Worm (Caenorhabditis elegans): Measurements from ENCODE around the gene rig-4.

The rig-4 gene

ce11 chrIV:8034182-8034581, 30.3 kb upstream of the rig-4 start:
- TF ChIP-seq flh-1 (GFP tag; optimal IDR thresholded peaks at IDR 0.05) (no peak), sem-2 (GFP tag; optimal IDR thresholded peaks at IDR 0.05) (no peak), mep-1 (tag; optimal IDR thresholded peaks at IDR 0.05) (no peak), nhr-76 (tag; optimal IDR thresholded peaks at IDR 0.05) (no peak), nhr-12 (tag; optimal IDR thresholded peaks at IDR 0.05) (no peak), unc-39 (tag; optimal IDR thresholded peaks at IDR 0.05) (no peak), lin-13 (tag; optimal IDR thresholded peaks at IDR 0.05) (no peak), mab-5 (tag; optimal IDR thresholded peaks at IDR 0.05) (no peak), ceh-39 (tag; optimal IDR thresholded peaks at IDR 0.05) (no peak), M03D4.4 (tag; optimal IDR thresholded peaks at IDR 0.05) (no peak), unc-62 (GFP tag; optimal IDR thresholded peaks at IDR 0.05) (no peak), zip-8 (tag; optimal IDR thresholded peaks at IDR 0.05) (no peak)

DNA sequence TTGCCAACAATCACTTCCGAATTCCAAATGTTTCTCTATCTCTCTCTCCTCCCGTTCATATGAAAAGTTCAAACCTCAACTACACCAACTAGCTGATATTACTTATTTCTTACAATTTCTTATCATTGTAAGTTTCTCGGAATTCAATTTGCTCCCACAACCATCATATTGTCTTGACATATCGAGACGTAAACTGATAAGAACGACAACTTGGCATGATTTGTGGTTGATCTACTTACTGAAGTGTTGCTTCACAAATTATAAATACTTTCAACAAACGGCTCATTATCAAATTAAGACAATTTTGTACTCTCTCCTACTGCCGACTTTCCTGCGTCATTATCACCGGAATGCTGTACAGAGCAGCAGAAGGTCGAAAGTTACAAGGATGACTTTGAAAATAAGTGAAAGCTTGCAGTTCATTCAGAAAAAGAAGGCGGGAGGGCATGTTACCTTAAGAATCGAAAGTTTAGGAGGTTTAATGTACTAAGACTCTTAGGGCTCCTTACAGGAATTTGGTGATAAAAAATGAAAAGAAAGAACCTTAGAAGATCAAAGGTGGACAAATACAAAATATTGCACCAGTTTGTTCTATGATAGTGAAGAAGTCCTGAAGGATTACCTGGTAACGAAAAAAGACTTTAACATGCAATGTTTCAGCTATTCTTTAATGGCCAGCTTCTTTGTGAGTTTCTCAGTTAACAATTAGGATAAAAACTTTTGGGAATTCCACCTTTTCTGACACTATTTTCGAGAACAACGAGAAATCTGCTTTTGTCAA, 28.4 kb upstream of the rig-4 start:
- TF ChIP-seq pha-4 (tag; optimal IDR thresholded peaks at IDR 0.05) (no peak), mab-5 (tag; optimal IDR thresholded peaks at IDR 0.05) (no peak), nhr-28 (tag; optimal IDR thresholded peaks at IDR 0.05) (no peak), zip-8 (tag; optimal IDR thresholded peaks at IDR 0.05) (no peak), mep-1 (tag; optimal IDR thresholded peaks at IDR 0.05) (no peak), sem-2 (GFP tag; optimal IDR thresholded peaks at IDR 0.05) (no peak), nhr-237 (tag; optimal IDR thresholded peaks at IDR 0.05) (no peak), M03D4.4 (tag; optimal IDR thresholded peaks at IDR 0.05) (no peak), drap-1 (GFP tag; optimal IDR thresholded peaks at IDR 0.05) (no peak), cnd-1 (tag; optimal IDR thresholded peaks at IDR 0.05) (no peak), bed-3 (GFP tag; optimal IDR thresholded peaks at IDR 0.05) (no peak), blmp-1 (tag; optimal IDR thresholded peaks at IDR 0.05) (no peak), hlh-1 (tag; optimal IDR thresholded peaks at IDR 0.05) (no peak), ztf-11 (tag; optimal IDR thresholded peaks at IDR 0.05) (no peak), lsy-2 (tag; optimal IDR thresholded peaks at IDR 0.05) (no peak), unc-39 (tag; optimal IDR thresholded peaks at IDR 0.05) (no peak), flh-1 (GFP tag; optimal IDR thresholded peaks at IDR 0.05) (no peak), unc-62 (GFP tag; optimal IDR thresholded peaks at IDR 0.05) (no peak), lin-13 (tag; optimal IDR thresholded peaks at IDR 0.05) (no peak)

DNA sequence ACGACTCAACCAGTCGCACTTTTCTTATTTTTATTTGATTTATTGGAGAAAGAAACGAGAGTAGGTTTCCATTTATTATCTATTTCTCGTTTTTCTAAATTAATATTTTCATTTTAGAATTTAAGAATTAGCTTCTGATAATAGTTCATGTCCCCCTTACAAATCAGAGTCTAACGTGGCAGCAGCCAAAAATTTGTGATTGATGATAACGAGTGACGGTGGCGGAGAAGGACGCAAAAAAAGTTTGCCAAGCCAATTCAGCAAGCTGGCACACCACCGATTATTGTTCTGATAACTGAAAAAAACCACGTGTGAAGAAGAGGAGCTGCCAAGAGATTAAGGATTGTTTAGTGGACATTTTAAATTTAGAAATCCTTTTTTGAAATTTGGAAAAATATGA, 26.2 kb upstream of the rig-4 start:
- TF ChIP-seq unc-120 (tag; optimal IDR thresholded peaks at IDR 0.05; ENCODE audit: poor library complexity, severe bottlenecking) (no peak), nhr-76 (tag; optimal IDR thresholded peaks at IDR 0.05) (no peak), pha-4 (tag; optimal IDR thresholded peaks at IDR 0.05) (no peak), elt-1 (tag; optimal IDR thresholded peaks at IDR 0.05; ENCODE audit: borderline replicate concordance, insufficient read depth) (no peak), bed-3 (GFP tag; optimal IDR thresholded peaks at IDR 0.05) (no peak), sem-2 (GFP tag; optimal IDR thresholded peaks at IDR 0.05) (no peak), sptf-1 (tag; optimal IDR thresholded peaks at IDR 0.05) (no peak), nhr-237 (tag; optimal IDR thresholded peaks at IDR 0.05) (no peak), tbx-8 (GFP tag; optimal IDR thresholded peaks at IDR 0.05) (no peak), elt-3 (tag; optimal IDR thresholded peaks at IDR 0.05) (no peak), mls-2 (tag; optimal IDR thresholded peaks at IDR 0.05) (no peak), ceh-39 (tag; optimal IDR thresholded peaks at IDR 0.05) (no peak), unc-62 (GFP tag; optimal IDR thresholded peaks at IDR 0.05) (no peak), nhr-12 (tag; optimal IDR thresholded peaks at IDR 0.05) (no peak), nhr-28 (tag; optimal IDR thresholded peaks at IDR 0.05) (no peak), drap-1 (GFP tag; optimal IDR thresholded peaks at IDR 0.05) (no peak), zip-8 (tag; optimal IDR thresholded peaks at IDR 0.05) (no peak)

- no peak for TF ChIP-seq nhr-12 (tag; optimal IDR thresholded peaks at IDR 0.05)
- no peak for TF ChIP-seq zip-8 (tag; optimal IDR thresholded peaks at IDR 0.05)
- no peak for TF ChIP-seq cnd-1 (tag; optimal IDR thresholded peaks at IDR 0.05)
- no peak for TF ChIP-seq ztf-11 (tag; optimal IDR thresholded peaks at IDR 0.05)
- TF ChIP-seq M03D4.4 (tag; optimal IDR thresholded peaks at IDR 0.05): no peak
- no peak for TF ChIP-seq mls-2 (tag; optimal IDR thresholded peaks at IDR 0.05)
- TF ChIP-seq elt-3 (tag; optimal IDR thresholded peaks at IDR 0.05): no peak
- TF ChIP-seq mab-5 (tag; optimal IDR thresholded peaks at IDR 0.05): no peak
Measured at ce11 chrIV:8029413-8029812, 25.5 kb upstream of the rig-4 start, which contains the start of gene nhr-31. nhr-31 (minus strand) TSS chrIV:8029513.

- TF ChIP-seq mab-5 (tag; optimal IDR thresholded peaks at IDR 0.05): no peak
- TF ChIP-seq ceh-43 (GFP tag; optimal IDR thresholded peaks at IDR 0.05): no peak
- no peak for TF ChIP-seq hlh-1 (tag; optimal IDR thresholded peaks at IDR 0.05)
- no peak for TF ChIP-seq nhr-76 (tag; optimal IDR thresholded peaks at IDR 0.05)
- no peak for TF ChIP-seq lin-13 (tag; optimal IDR thresholded peaks at IDR 0.05)
- TF ChIP-seq tbx-8 (GFP tag; optimal IDR thresholded peaks at IDR 0.05): no peak
- no peak for TF ChIP-seq elt-1 (tag; optimal IDR thresholded peaks at IDR 0.05; ENCODE audit: borderline replicate concordance, insufficient read depth)
- TF ChIP-seq nhr-2 (tag; optimal IDR thresholded peaks at IDR 0.05): no peak
- no peak for TF ChIP-seq lin-32 (GFP tag; optimal IDR thresholded peaks at IDR 0.05)
Measured at ce11 chrIV:8028372-8028771, 24.5 kb upstream of the rig-4 start.

All from whole organism, mixed stage, embryonic.